Worm (Caenorhabditis elegans) whole organism, young adult: ENCODE measurements around the gene oxi-1.

Experiments used
- F10E7.11 ChIP-seq: sonication (generic microtip); optimal IDR thresholded peaks from 2 replicates; lab custom pipeline; 2017; ENCODE audit warnings: mild to moderate bottlenecking, missing genetic modification characterization, moderate library complexity, missing compliant biosample characterization
- F22D6.2 ChIP-seq: sonication (generic microtip); optimal IDR thresholded peaks from 2 replicates; lab custom pipeline; 2016; ENCODE audit warnings: mild to moderate bottlenecking, missing genetic modification characterization, missing compliant biosample characterization
- F23B12.7 ChIP-seq: sonication (generic microtip); optimal IDR thresholded peaks from 2 replicates; lab custom pipeline; 2017; ENCODE audit warnings: missing genetic modification characterization, mild to moderate bottlenecking, missing compliant biosample characterization, antibody characterized with exemption, moderate library complexity; ENCODE audit not compliant: insufficient read depth
- F57A8.1 ChIP-seq: fragments of 200-800 bp; sonication (Bioruptor generic); optimal IDR thresholded peaks from 2 replicates; lab custom pipeline; 2018; ENCODE audit warnings: mild to moderate bottlenecking, missing genetic modification characterization, moderate library complexity, missing compliant biosample characterization
- K11D2.4 ChIP-seq: fragments of 200-800 bp; sonication (Bioruptor generic); IDR thresholded peaks from 2 replicates; pipeline ENCODE4 v1.3.6; 2022; ENCODE audit warnings: missing genetic modification reagents, missing genetic modification characterization, missing compliant biosample characterization
- akir-1 ChIP-seq: fragments of 200-800 bp; sonication (Bioruptor generic); optimal IDR thresholded peaks from 2 replicates; lab custom pipeline; 2018; ENCODE audit warnings: mild to moderate bottlenecking, missing genetic modification characterization, moderate library complexity, missing compliant biosample characterization
- ama-1 ChIP-seq, 3 experiments: fragments of 150-350 bp in 1 of 3; sonication (generic microtip) in 2 of 3; optimal IDR thresholded peaks; 2 replicates each; lab custom pipeline; 2014 to 2018; ENCODE audit warnings: missing biosample characterization in 2 of 3, missing genetic modification characterization in 2 of 3, missing genetic modification reagents in 2 of 3
- atf-7 ChIP-seq: sonication (generic microtip); optimal IDR thresholded peaks from 2 replicates; lab custom pipeline; 2017; ENCODE audit warnings: mild to moderate bottlenecking, missing genetic modification characterization, missing compliant biosample characterization
- ceh-100 ChIP-seq: fragments of 200-800 bp; sonication (Bioruptor generic); IDR thresholded peaks from 2 replicates; pipeline ENCODE4 v1.3.6; 2022; ENCODE audit warnings: missing genetic modification reagents, missing genetic modification characterization, missing compliant biosample characterization
- ceh-27 ChIP-seq: fragments of 200-800 bp; sonication (Bioruptor generic); optimal IDR thresholded peaks from 2 replicates; lab custom pipeline; 2018; ENCODE audit warnings: mild to moderate bottlenecking, missing genetic modification characterization, moderate library complexity, missing compliant biosample characterization
- ceh-58 ChIP-seq: fragments of 200-800 bp; sonication (Bioruptor generic); IDR thresholded peaks from 2 replicates; pipeline ENCODE4 v1.3.6; 2022; ENCODE audit warnings: missing genetic modification characterization, missing compliant biosample characterization
- ceh-79 ChIP-seq: sonication (generic microtip); optimal IDR thresholded peaks from 2 replicates; lab custom pipeline; 2017; ENCODE audit warnings: mild to moderate bottlenecking, missing genetic modification characterization, missing compliant biosample characterization
- chd-7 ChIP-seq: sonication (generic microtip); optimal IDR thresholded peaks from 2 replicates; lab custom pipeline; 2016; ENCODE audit warnings: mild to moderate bottlenecking, missing genetic modification characterization, moderate library complexity, missing compliant biosample characterization
- die-1 ChIP-seq: sonication (generic microtip); optimal IDR thresholded peaks from 2 replicates; lab custom pipeline; 2016; ENCODE audit warnings: missing genotype, mild to moderate bottlenecking, missing genetic modification characterization, missing compliant biosample characterization
- dpl-1 ChIP-seq: fragments of 150-350 bp; optimal IDR thresholded peaks from 2 replicates; lab custom pipeline; 2014; ENCODE audit warnings: missing biosample characterization, missing genetic modification reagents, missing genetic modification characterization
- efl-1 ChIP-seq: fragments of 150-350 bp; optimal IDR thresholded peaks from 2 replicates; lab custom pipeline; 2014; ENCODE audit warnings: missing biosample characterization, missing genetic modification reagents, missing genetic modification characterization
- egl-18 ChIP-seq: fragments of 200-800 bp; sonication (Bioruptor generic); IDR thresholded peaks from 2 replicates; pipeline ENCODE4 v1.3.6; 2022; ENCODE audit warnings: missing genetic modification reagents, missing genetic modification characterization, missing compliant biosample characterization
- egl-44 ChIP-seq: fragments of 200-800 bp; sonication (Bioruptor generic); IDR thresholded peaks from 2 replicates; pipeline ENCODE4 v1.3.6; 2022; ENCODE audit warnings: missing genetic modification reagents, missing genetic modification characterization, missing compliant biosample characterization
- ekl-4 ChIP-seq: fragments of 200-800 bp; sonication (Bioruptor generic); IDR thresholded peaks from 2 replicates; pipeline ENCODE4 v1.3.6; 2022; ENCODE audit warnings: missing genetic modification reagents, missing genetic modification characterization, missing compliant biosample characterization
- ets-4 ChIP-seq: fragments of 200-800 bp; sonication (Bioruptor generic); optimal IDR thresholded peaks from 2 replicates; lab custom pipeline; 2018; ENCODE audit warnings: mild to moderate bottlenecking, missing genetic modification characterization, missing compliant biosample characterization
- gei-17 ChIP-seq: fragments of 200-800 bp; sonication (Bioruptor generic); optimal IDR thresholded peaks from 2 replicates; lab custom pipeline; 2018; ENCODE audit warnings: mild to moderate bottlenecking, missing genetic modification characterization, missing compliant biosample characterization
- hmg-1.2 ChIP-seq: fragments of 200-800 bp; sonication (Bioruptor generic); IDR thresholded peaks from 2 replicates; pipeline ENCODE4 v1.3.6; 2022; ENCODE audit warnings: missing genetic modification reagents, missing genetic modification characterization, missing compliant biosample characterization
- hrde-1 ChIP-seq: sonication (generic microtip); optimal IDR thresholded peaks from 2 replicates; lab custom pipeline; 2016; ENCODE audit warnings: missing genetic modification characterization, mild to moderate bottlenecking, missing compliant biosample characterization, moderate library complexity, missing genotype, missing genetic modification reagents, borderline replicate concordance
- hsf-1 ChIP-seq: fragments of 200-800 bp; sonication (Bioruptor generic); IDR thresholded peaks from 2 replicates; pipeline ENCODE4 v1.3.6; 2022; ENCODE audit warnings: missing genetic modification reagents, missing genetic modification characterization, missing compliant biosample characterization
- let-526 ChIP-seq: fragments of 200-800 bp; sonication (Bioruptor generic); IDR thresholded peaks from 2 replicates; pipeline ENCODE4 v1.3.6; 2022; ENCODE audit warnings: missing genetic modification reagents, missing genetic modification characterization, missing compliant biosample characterization
- lin-26 ChIP-seq: fragments of 200-800 bp; sonication (Bioruptor generic); IDR thresholded peaks from 2 replicates; pipeline ENCODE4 v1.3.6; 2022; ENCODE audit warnings: missing genetic modification reagents, missing genetic modification characterization, missing compliant biosample characterization
- lsy-27 ChIP-seq: sonication (generic microtip); optimal IDR thresholded peaks from 2 replicates; lab custom pipeline; 2017; ENCODE audit warnings: missing genetic modification characterization, mild to moderate bottlenecking, missing compliant biosample characterization, antibody characterized with exemption, missing genotype, borderline replicate concordance; ENCODE audit not compliant: insufficient read depth
- madf-3 ChIP-seq: fragments of 200-800 bp; sonication (Bioruptor generic); IDR thresholded peaks from 2 replicates; pipeline ENCODE4 v1.3.6; 2022; ENCODE audit warnings: missing genetic modification reagents, missing genetic modification characterization, missing compliant biosample characterization
- madf-6 ChIP-seq: fragments of 200-800 bp; sonication (Bioruptor generic); IDR thresholded peaks from 2 replicates; pipeline ENCODE4 v1.3.6; 2022; ENCODE audit warnings: missing genetic modification reagents, missing genetic modification characterization, missing compliant biosample characterization
- mes-4 ChIP-seq: sonication (generic microtip); optimal IDR thresholded peaks from 2 replicates; lab custom pipeline; 2016; ENCODE audit warnings: missing genotype, missing genetic modification characterization, missing compliant biosample characterization
- nhr-179 ChIP-seq: sonication (generic microtip); optimal IDR thresholded peaks from 2 replicates; lab custom pipeline; 2016; ENCODE audit warnings: mild to moderate bottlenecking, missing genetic modification characterization, missing compliant biosample characterization
- nhr-27 ChIP-seq: fragments of 200-800 bp; sonication (Bioruptor generic); optimal IDR thresholded peaks from 2 replicates; lab custom pipeline; 2018; ENCODE audit warnings: mild to moderate bottlenecking, missing genetic modification characterization, moderate library complexity, missing compliant biosample characterization
- pbrm-1 ChIP-seq: fragments of 200-800 bp; sonication (Bioruptor generic); IDR thresholded peaks from 2 replicates; pipeline ENCODE4 v1.3.6; 2022; ENCODE audit warnings: missing genetic modification reagents, missing genetic modification characterization, missing compliant biosample characterization
- rcor-1 ChIP-seq: fragments of 200-800 bp; sonication (Bioruptor generic); IDR thresholded peaks from 2 replicates; pipeline ENCODE4 v1.3.6; 2022; ENCODE audit warnings: missing genetic modification reagents, missing genetic modification characterization, missing compliant biosample characterization
- snpc-4 ChIP-seq, 5 experiments: fragments of 150-350 bp in 1 of 5; sonication (generic microtip) in 4 of 5; optimal IDR thresholded peaks; 2 replicates each; lab custom pipeline; 2014 to 2018; ENCODE audit warnings: missing genetic modification characterization in 5 of 5, missing biosample characterization in 3 of 5, antibody characterized with exemption in 2 of 5, mild to moderate bottlenecking in 2 of 5, missing compliant biosample characterization in 2 of 5, missing genotype in 2 of 5, moderate library complexity in 2 of 5, missing genetic modification reagents in 1 of 5
- tbp1 ChIP-seq: fragments of 200-800 bp; sonication (Bioruptor generic); optimal IDR thresholded peaks from 2 replicates; lab custom pipeline; 2018; ENCODE audit warnings: mild to moderate bottlenecking, missing genetic modification characterization, missing compliant biosample characterization
- tbx-9 ChIP-seq: sonication (generic microtip); optimal IDR thresholded peaks from 2 replicates; lab custom pipeline; 2016; ENCODE audit warnings: borderline replicate concordance, missing genetic modification characterization, inconsistent platforms, missing compliant biosample characterization
- unc-62 ChIP-seq: fragments of 150-350 bp; optimal IDR thresholded peaks from 2 replicates; lab custom pipeline; 2014; ENCODE audit warnings: missing biosample characterization, missing genetic modification reagents, missing genetic modification characterization
- xnd-1 ChIP-seq: sonication (generic microtip); optimal IDR thresholded peaks from 2 replicates; lab custom pipeline; 2016; ENCODE audit warnings: missing genotype, missing genetic modification reagents, missing genetic modification characterization, missing compliant biosample characterization
- zfh-2 ChIP-seq: fragments of 200-800 bp; sonication (Bioruptor generic); conservative IDR thresholded peaks from 2 replicates; pipeline ENCODE4 v1.3.6; 2022; ENCODE audit warnings: missing genetic modification reagents, missing genetic modification characterization, missing compliant biosample characterization
- zim-3 ChIP-seq: sonication (generic microtip); optimal IDR thresholded peaks from 2 replicates; lab custom pipeline; 2017; ENCODE audit warnings: mild to moderate bottlenecking, missing genetic modification characterization, moderate library complexity, missing compliant biosample characterization
- ztf-22 ChIP-seq: fragments of 200-800 bp; sonication (Bioruptor generic); optimal IDR thresholded peaks from 2 replicates; lab custom pipeline; 2018; ENCODE audit warnings: mild to moderate bottlenecking, missing genetic modification characterization, moderate library complexity, missing compliant biosample characterization
- ztf-26 ChIP-seq: sonication (generic microtip); optimal IDR thresholded peaks from 2 replicates; lab custom pipeline; 2017; ENCODE audit warnings: missing genetic modification characterization, missing compliant biosample characterization
- ztf-3 ChIP-seq: fragments of 200-800 bp; sonication (Bioruptor generic); optimal IDR thresholded peaks from 2 replicates; lab custom pipeline; 2018; ENCODE audit warnings: mild to moderate bottlenecking, missing genetic modification characterization, missing compliant biosample characterization
- ztf-6 ChIP-seq: fragments of 200-800 bp; sonication (Bioruptor generic); IDR thresholded peaks from 2 replicates; pipeline ENCODE4 v1.3.6; 2022; ENCODE audit warnings: missing genetic modification reagents, missing genetic modification characterization, missing compliant biosample characterization

Gene oxi-1

ce11 chrIII:10810837-10811814 is 47.0 kb upstream of the oxi-1 start (continued):
- TF ChIP-seq akir-1 (GFP tag; lab: Kevin White, UChicago) (no peak), ceh-100 (GFP tag; lab: Robert Waterston, UW) (peak; percentile 92), atf-7 (no peak), F23B12.7 (tag; lab: Kevin White, UChicago) (no peak), nhr-27 (tag; lab: Kevin White, UChicago) (no peak), ceh-79 (no peak), madf-6 (GFP tag; lab: Robert Waterston, UW) (peak; percentile 91), ceh-27 (GFP tag; lab: Kevin White, UChicago) (no peak), die-1 (tag; lab: Kevin White, UChicago) (peak; percentile 51), ets-4 (no peak), F57A8.1 (GFP tag; lab: Kevin White, UChicago) (no peak), ztf-26 (no peak), nhr-179 (tag; lab: Kevin White, UChicago) (no peak), egl-44 (GFP tag; lab: Robert Waterston, UW) (peak; percentile 69), egl-18 (GFP tag; lab: Robert Waterston, UW) (no peak), let-526 (GFP tag; lab: Robert Waterston, UW) (no peak), tbx-9 (tag; lab: Kevin White, UChicago) (no peak), K11D2.4 (GFP tag; lab: Robert Waterston, UW) (peak; percentile 44; the same call in 1 of the 2 replicates), ama-1 (optimal IDR thresholded peaks at IDR 0.05; lab: Kevin White, UChicago) (no peak), ama-1 (GFP tag; optimal IDR thresholded peaks at IDR 0.05; lab: Kevin White, UChicago) (peak in 1 of 2 experiments; percentile 78), pbrm-1 (GFP tag; lab: Robert Waterston, UW) (peak; percentile 67; the same call in 1 of the 2 replicates), gei-17 (GFP tag; lab: Kevin White, UChicago) (no peak), F10E7.11 (tag; lab: Kevin White, UChicago) (no peak), ekl-4 (GFP tag; lab: Robert Waterston, UW) (peak; percentile 85), ztf-22 (GFP tag; lab: Kevin White, UChicago) (no peak), hmg-1.2 (GFP tag; lab: Robert Waterston, UW) (peak; percentile 62), tbp1 (GFP tag; lab: Kevin White, UChicago) (peak; percentile 42), chd-7 (tag; lab: Kevin White, UChicago) (no peak), madf-3 (GFP tag; lab: Robert Waterston, UW) (peak; percentile 83; the same call in 1 of the 2 replicates), hrde-1 (tag; lab: Kevin White, UChicago) (peak; percentile 68), ztf-6 (GFP tag; lab: Robert Waterston, UW) (peak; percentile 48; the same call in 1 of the 2 replicates), zim-3 (tag; lab: Kevin White, UChicago) (no peak), dpl-1 (GFP tag; lab: Kevin White, UChicago) (no peak), unc-62 (GFP tag; lab: Kevin White, UChicago) (no peak), rcor-1 (GFP tag; lab: Robert Waterston, UW) (peak; percentile 63), lin-26 (peak; percentile 91), snpc-4 (GFP tag; optimal IDR thresholded peaks at IDR 0.05; lab: Kevin White, UChicago) (peak; percentile 41), snpc-4 (tag; optimal IDR thresholded peaks at IDR 0.05; lab: Kevin White, UChicago) (no peak), lsy-27 (tag; lab: Kevin White, UChicago) (no peak), xnd-1 (tag; lab: Kevin White, UChicago) (peak; percentile 0), mes-4 (tag; lab: Kevin White, UChicago) (no peak), zfh-2 (GFP tag; lab: Robert Waterston, UW) (no peak), hsf-1 (GFP tag; lab: Robert Waterston, UW) (peak; percentile 96), efl-1 (GFP tag; lab: Kevin White, UChicago) (peak; percentile 33), ztf-3 (no peak), ceh-58 (GFP tag; lab: Robert Waterston, UW) (peak; percentile 93), F22D6.2 (tag; lab: Kevin White, UChicago) (no peak)
